Worm (Caenorhabditis elegans): ENCODE measurements around the gene cbn-1.
A peak's percentile ranks its signal among the peaks of the same experiment; 100 is the strongest.

The cbn-1 gene

DNA sequence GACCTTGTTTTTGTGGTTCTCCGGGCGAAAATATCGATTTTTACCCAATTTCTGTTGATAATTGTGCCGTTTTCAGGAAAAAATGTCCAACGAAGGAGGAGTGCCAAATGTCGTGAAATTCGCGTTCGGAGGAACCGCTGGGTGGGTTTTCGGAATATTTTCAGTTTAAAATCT, 45.9 kb downstream of the cbn-1 start, which contains the start of gene misc-1:
Gene misc-1, plus strand, starts transcription at position 75 of the 174 bp plus-strand sequence.
- TF ChIP-seq F49E8.2 (tag; optimal IDR thresholded peaks at IDR 0.05; ENCODE audit: insufficient read depth) (no peak), snpc-1.3 (tag; optimal IDR thresholded peaks at IDR 0.05; ENCODE audit: insufficient read depth) (no peak), lsl-1 (GFP tag; optimal IDR thresholded peaks at IDR 0.05) (no peak), C06A6.2 (GFP tag; conservative IDR thresholded peaks at IDR 0.05) (no peak), F22D6.2 (tag; optimal IDR thresholded peaks at IDR 0.05) (no peak), tlf-1 (GFP tag; optimal IDR thresholded peaks at IDR 0.05) (no peak), egl-44 (GFP tag; IDR thresholded peaks at IDR 0.05) (no peak), mes-4 (tag; optimal IDR thresholded peaks at IDR 0.05) (no peak), athp-1 (tag; optimal IDR thresholded peaks at IDR 0.05) (no peak)

DNA sequence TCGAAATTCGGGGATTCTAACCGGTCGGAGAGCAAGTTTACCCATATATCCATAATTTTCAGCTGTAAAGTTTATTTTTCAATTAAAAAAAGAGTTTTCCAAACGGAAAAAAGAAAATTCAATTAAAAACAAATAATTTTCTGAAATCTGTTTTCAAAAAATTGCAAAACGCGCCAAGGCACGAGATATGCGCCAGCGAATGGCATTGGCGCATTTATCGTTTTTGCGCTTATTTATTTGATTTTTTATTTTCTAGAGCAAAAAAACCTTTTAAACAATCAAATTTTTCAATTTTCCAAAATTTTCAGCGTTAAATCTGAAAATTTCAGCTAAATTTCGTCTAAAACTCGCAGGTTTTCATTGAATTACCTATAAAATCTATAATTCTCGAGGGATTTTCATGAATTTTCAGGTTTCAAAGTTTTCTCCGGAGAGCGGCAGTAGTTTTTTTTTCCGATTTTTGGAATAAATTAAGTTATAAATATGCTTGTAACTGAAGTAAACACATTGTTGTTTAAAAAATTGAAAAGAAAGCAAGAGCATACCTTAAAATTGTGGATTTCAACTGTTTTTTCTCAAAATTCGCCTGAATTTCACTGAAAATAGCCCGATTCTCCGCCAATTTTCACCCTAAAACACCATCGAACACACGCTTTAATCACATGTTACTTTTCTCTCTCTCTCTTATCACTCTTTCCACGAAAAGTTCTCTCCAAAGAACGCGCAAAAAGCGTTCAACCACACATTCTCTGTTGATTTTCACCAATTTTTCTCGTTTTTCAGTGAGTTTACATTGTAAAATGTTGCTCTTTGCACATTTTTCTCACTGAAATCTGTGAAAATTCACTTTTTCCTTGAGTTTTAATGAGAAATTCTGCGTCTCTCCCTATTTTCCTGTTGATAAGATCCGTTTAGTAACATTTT, 46.4 kb downstream of the cbn-1 start, which contains the start of gene B0432.10:
Gene B0432.10, minus strand, starts transcription at position 649 of the 924 bp plus-strand sequence.
- TF ChIP-seq Y95B8A.8 (GFP tag; IDR thresholded peaks at IDR 0.05) (no peak), madf-10 (tag; optimal IDR thresholded peaks at IDR 0.05) (no peak), F22D6.2 (tag; optimal IDR thresholded peaks at IDR 0.05) (no peak), ceh-91 (GFP tag; IDR thresholded peaks at IDR 0.05) (no peak), D2030.7 (GFP tag; IDR thresholded peaks at IDR 0.05) (0 out of 2 replicates have a peak, but pooled peaks have one; percentile 48), lin-40 (tag; optimal IDR thresholded peaks at IDR 0.05) (peak; percentile 83), ceh-58 (GFP tag; IDR thresholded peaks at IDR 0.05) (no peak), F10E7.11 (tag; optimal IDR thresholded peaks at IDR 0.05) (no peak), tlf-1 (GFP tag; optimal IDR thresholded peaks at IDR 0.05) (peak; percentile 7), chd-7 (tag; optimal IDR thresholded peaks at IDR 0.05) (no peak), mxl-1 (tag; optimal IDR thresholded peaks at IDR 0.05) (no peak), bed-2 (GFP tag; IDR thresholded peaks at IDR 0.05) (no peak), C17E4.6 (GFP tag; IDR thresholded peaks at IDR 0.05) (no peak), somi-1 (GFP tag; optimal IDR thresholded peaks at IDR 0.05) (no peak), ztf-25 (GFP tag; IDR thresholded peaks at IDR 0.05) (no peak), F33H1.4 (GFP tag; IDR thresholded peaks at IDR 0.05) (no peak), ztf-6 (GFP tag; IDR thresholded peaks at IDR 0.05) (no peak), pha-4 (tag; optimal IDR thresholded peaks at IDR 0.05) (no peak), lsl-1 (GFP tag; optimal IDR thresholded peaks at IDR 0.05) (peak; percentile 28), madf-8 (GFP tag; conservative IDR thresholded peaks at IDR 0.05) (no peak), F55B11.4 (tag; optimal IDR thresholded peaks at IDR 0.05; ENCODE audit: borderline replicate concordance, insufficient read depth) (no peak), sdz-38 (tag; optimal IDR thresholded peaks at IDR 0.05) (no peak), hsf-1 (GFP tag; IDR thresholded peaks at IDR 0.05) (no peak), xnd-1 (tag; optimal IDR thresholded peaks at IDR 0.05) (no peak), lin-35 (GFP tag; optimal IDR thresholded peaks at IDR 0.05) (peak in 1 of 3 experiments; percentile 96), bed-1 (GFP tag; IDR thresholded peaks at IDR 0.05) (no peak), ZK185.1 (tag; optimal IDR thresholded peaks at IDR 0.05; ENCODE audit: poor library complexity, severe bottlenecking) (no peak), lag-1 (GFP tag; IDR thresholded peaks at IDR 0.05) (no peak), hlh-26 (GFP tag; conservative IDR thresholded peaks at IDR 0.05) (no peak), attf-3 (GFP tag; conservative IDR thresholded peaks at IDR 0.05) (0 out of 2 replicates have a peak, but pooled peaks have one; percentile 20), T07F8.4 (tag; optimal IDR thresholded peaks at IDR 0.05) (no peak), sptf-2 (GFP tag; optimal IDR thresholded peaks at IDR 0.05) (no peak), lin-54 (GFP tag; optimal IDR thresholded peaks at IDR 0.05) (peak; percentile 93), egrh-3 (GFP tag; IDR thresholded peaks at IDR 0.05) (no peak), pbrm-1 (GFP tag; IDR thresholded peaks at IDR 0.05) (peak; percentile 46; the same call in 1 of the 2 replicates), Y53F4B.3 (GFP tag; IDR thresholded peaks at IDR 0.05) (no peak), aptf-2 (GFP tag; conservative IDR thresholded peaks at IDR 0.05) (no peak), ceh-100 (GFP tag; IDR thresholded peaks at IDR 0.05) (0 out of 2 replicates have a peak, but pooled peaks have one; percentile 14), fkh-3 (tag; optimal IDR thresholded peaks at IDR 0.05) (no peak), dpl-1 (GFP tag; optimal IDR thresholded peaks at IDR 0.05) (peak; percentile 86)
